Worm (Caenorhabditis elegans): Measurements from ENCODE around the gene Y38H6C.21.

DNA sequence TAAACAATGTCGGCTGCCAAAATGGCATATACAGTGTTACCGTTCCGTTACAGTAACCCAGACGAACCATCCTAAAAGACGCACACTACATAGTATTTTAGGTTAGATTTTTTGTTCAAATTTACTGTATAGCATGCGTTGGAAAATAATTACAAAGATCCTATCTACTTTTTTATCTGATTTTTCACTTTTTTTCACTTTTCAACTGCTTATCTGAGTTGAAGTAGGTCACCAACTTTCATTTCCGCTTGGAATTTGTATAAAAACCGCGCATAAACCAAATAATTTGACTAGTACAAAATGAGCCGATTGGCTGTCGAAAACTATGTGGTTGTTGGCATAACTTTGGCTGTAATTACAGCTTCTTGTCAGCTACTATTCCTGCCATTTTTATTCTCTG lies 44.7 kb upstream of the Y38H6C.21 start, which contains the start of gene col-163:
- TF ChIP-seq F26F4.8 (GFP tag; conservative IDR thresholded peaks at IDR 0.05) (no peak), hmg-1.1 (GFP tag; IDR thresholded peaks at IDR 0.05) (no peak), ama-1 (optimal IDR thresholded peaks at IDR 0.05) (no peak)
